Worm (Caenorhabditis elegans): ENCODE results near the gene ile-2.

ce11 chrX:777421-777820 lies 9.0 kb downstream of the ile-2 start, which contains the start of gene nas-15:
- TF ChIP-seq ama-1 (optimal IDR thresholded peaks at IDR 0.05) (no peak), jun-1 (tag; optimal IDR thresholded peaks at IDR 0.05) (no peak), fkh-10 (GFP tag; optimal IDR thresholded peaks at IDR 0.05) (no peak), unc-130 (tag; optimal IDR thresholded peaks at IDR 0.05) (no peak), ceh-82 (tag; optimal IDR thresholded peaks at IDR 0.05) (no peak), nhr-76 (tag; optimal IDR thresholded peaks at IDR 0.05) (no peak), efl-1 (optimal IDR thresholded peaks at IDR 0.05) (no peak), efl-1 (GFP tag; optimal IDR thresholded peaks at IDR 0.05 in 1 of 2) (no peak), nhr-90 (tag; optimal IDR thresholded peaks at IDR 0.05; ENCODE audit: poor library complexity) (no peak), hlh-17 (GFP tag; optimal IDR thresholded peaks at IDR 0.05; ENCODE audit: borderline replicate concordance) (no peak), nhr-12 (tag; optimal IDR thresholded peaks at IDR 0.05) (no peak), C16A3.4 (tag; optimal IDR thresholded peaks at IDR 0.05) (no peak), unc-62 (GFP tag; optimal IDR thresholded peaks at IDR 0.05) (no peak)
